Worm (Caenorhabditis elegans) whole organism, L4 larva: Measurements from ENCODE around the gene tbb-2.

Experiments
- aha-1 ChIP-seq: fragments of 150-350 bp; peaks from one replicate; lab custom pipeline; 2014; ENCODE audit warnings: missing biosample characterization, missing genetic modification characterization
- ceh-20 ChIP-seq: fragments of 200-800 bp; sonication (Bioruptor generic); IDR thresholded peaks from 2 replicates; pipeline ENCODE4 v1.3.6; 2022; ENCODE audit warnings: missing genetic modification reagents, missing genetic modification characterization, missing compliant biosample characterization
- dpl-1 ChIP-seq: fragments of 150-350 bp; optimal IDR thresholded peaks from 2 replicates; lab custom pipeline; 2014; ENCODE audit warnings: missing biosample characterization, missing genetic modification reagents, missing genetic modification characterization
- hif-1 ChIP-seq, 2 experiments: sonication (generic microtip); optimal IDR thresholded peaks; 2 replicates each; lab custom pipeline; 2016 to 2017; ENCODE audit warnings: missing compliant biosample characterization in 2 of 2, missing genetic modification characterization in 2 of 2, missing genetic modification reagents in 2 of 2, missing genotype in 2 of 2, mild to moderate bottlenecking in 1 of 2
- mdl-1 ChIP-seq, 2 experiments: fragments of 150-350 bp in 1 of 2; sonication (generic microtip) in 1 of 2; optimal IDR thresholded peaks; 2 replicates each; lab custom pipeline; 2014 to 2017; ENCODE audit warnings: missing biosample characterization in 2 of 2, missing genetic modification characterization in 2 of 2
- nhr-11 ChIP-seq: fragments of 150-350 bp; optimal IDR thresholded peaks from 2 replicates; lab custom pipeline; 2014; ENCODE audit warnings: missing biosample characterization, missing genetic modification characterization
- nhr-237 ChIP-seq: sonication (generic microtip); optimal IDR thresholded peaks from 2 replicates; lab custom pipeline; 2017; ENCODE audit warnings: missing biosample characterization, missing genetic modification characterization

DNA sequence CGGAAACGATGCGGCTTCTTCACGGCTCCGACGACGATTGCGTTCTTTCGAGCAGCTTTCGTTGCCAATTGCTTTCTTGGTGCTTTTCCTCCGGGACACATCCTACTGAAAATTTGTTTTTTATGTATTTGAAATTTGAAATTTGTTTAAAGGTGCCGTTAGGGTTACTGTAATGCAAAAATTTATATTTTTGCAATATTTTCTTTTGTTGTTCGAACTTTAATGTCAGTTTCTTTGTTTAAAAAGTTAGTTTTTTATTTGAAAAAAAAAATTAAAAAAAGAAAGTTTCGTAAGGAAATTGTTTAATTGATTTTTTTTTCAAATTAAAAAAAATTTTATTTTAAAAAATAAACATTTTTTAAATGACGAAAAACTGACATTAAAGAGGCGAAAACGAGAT lies 41.2 kb upstream of the tbb-2 start, which contains the start of gene his-69:
- TF ChIP-seq nhr-237 (tag; lab: Kevin White, UChicago) (no peak), ceh-20 (GFP tag; lab: Robert Waterston, UW) (no peak), hif-1 (tag; optimal IDR thresholded peaks at IDR 0.05; lab: Kevin White, UChicago) (no peak), nhr-11 (no peak), dpl-1 (GFP tag; lab: Kevin White, UChicago) (no peak), aha-1 (tag; lab: Kevin White, UChicago) (no peak), mdl-1 (tag; optimal IDR thresholded peaks at IDR 0.05; lab: Kevin White, UChicago) (no peak)
